Worm (Caenorhabditis elegans) whole organism, L1 larva: ENCODE data around the gene K09D9.14.
"Not testable (repeated sequence)": the region's sequence is repeated elsewhere in the genome, so short reads cannot be mapped to it uniquely, and the experiment has no call there.

Experiments
- efl-3 ChIP-seq: fragments of 200-800 bp; sonication (Bioruptor generic); optimal IDR thresholded peaks from 2 replicates; lab custom pipeline; 2018; ENCODE audit warnings: mild to moderate bottlenecking, missing genetic modification characterization, missing compliant biosample characterization
- elt-3 ChIP-seq, 6 experiments: fragments of 150-350 bp in 1 of 6; sonication (generic microtip); optimal IDR thresholded peaks; 2 replicates each; lab custom pipeline; 2017 to 2018; ENCODE audit warnings: missing biosample characterization in 6 of 6, missing genetic modification characterization in 6 of 6, inconsistent platforms in 1 of 6
- lin-13 ChIP-seq: fragments of 150-350 bp; optimal IDR thresholded peaks from 2 replicates; lab custom pipeline; 2014; ENCODE audit warnings: missing biosample characterization, missing genetic modification reagents, missing genetic modification characterization
- lin-35 ChIP-seq, 2 experiments: fragments of 150-350 bp; optimal IDR thresholded peaks; 2 replicates each; lab custom pipeline; 2014; ENCODE audit warnings: missing biosample characterization in 2 of 2, missing genetic modification characterization in 2 of 2, missing genetic modification reagents in 2 of 2
- lsy-2 ChIP-seq, 2 experiments: fragments of 150-350 bp; optimal IDR thresholded peaks; 2 replicates each; lab custom pipeline; 2014; ENCODE audit warnings: missing biosample characterization in 2 of 2, missing genetic modification characterization in 2 of 2
- mab-9 ChIP-seq: fragments of 200-800 bp; sonication (Bioruptor generic); IDR thresholded peaks from 2 replicates; pipeline ENCODE4 v1.3.6; 2022; ENCODE audit warnings: missing genetic modification reagents, missing genetic modification characterization, missing compliant biosample characterization
- mdl-1 ChIP-seq, 2 experiments: fragments of 150-350 bp; optimal IDR thresholded peaks; 2 replicates each; lab custom pipeline; 2014 to 2017; ENCODE audit warnings: missing biosample characterization in 2 of 2, missing genetic modification characterization in 2 of 2, inconsistent platforms in 1 of 2
- mep-1 ChIP-seq: fragments of 150-350 bp; optimal IDR thresholded peaks from 2 replicates; lab custom pipeline; 2014; ENCODE audit warnings: missing biosample characterization, missing genetic modification characterization
- nhr-11 ChIP-seq: fragments of 150-350 bp; optimal IDR thresholded peaks from 2 replicates; lab custom pipeline; 2014; ENCODE audit warnings: missing biosample characterization, missing genetic modification characterization
- nhr-237 ChIP-seq: fragments of 150-350 bp; optimal IDR thresholded peaks from 2 replicates; lab custom pipeline; 2014; ENCODE audit warnings: missing biosample characterization, missing genetic modification characterization
- nhr-77 ChIP-seq: fragments of 150-350 bp; optimal IDR thresholded peaks from 2 replicates; lab custom pipeline; 2014; ENCODE audit warnings: missing biosample characterization, missing genetic modification characterization
- zip-4 ChIP-seq: fragments of 200-800 bp; sonication (Bioruptor generic); optimal IDR thresholded peaks from 2 replicates; lab custom pipeline; 2018; ENCODE audit warnings: mild to moderate bottlenecking, missing genetic modification characterization, moderate library complexity, missing compliant biosample characterization
- ztf-11 ChIP-seq, 2 experiments: sonication (generic microtip); optimal IDR thresholded peaks; 2 replicates each; lab custom pipeline; 2016 to 2017; ENCODE audit warnings: missing genetic modification characterization in 2 of 2, missing biosample characterization in 1 of 2, missing compliant biosample characterization in 1 of 2

DNA sequence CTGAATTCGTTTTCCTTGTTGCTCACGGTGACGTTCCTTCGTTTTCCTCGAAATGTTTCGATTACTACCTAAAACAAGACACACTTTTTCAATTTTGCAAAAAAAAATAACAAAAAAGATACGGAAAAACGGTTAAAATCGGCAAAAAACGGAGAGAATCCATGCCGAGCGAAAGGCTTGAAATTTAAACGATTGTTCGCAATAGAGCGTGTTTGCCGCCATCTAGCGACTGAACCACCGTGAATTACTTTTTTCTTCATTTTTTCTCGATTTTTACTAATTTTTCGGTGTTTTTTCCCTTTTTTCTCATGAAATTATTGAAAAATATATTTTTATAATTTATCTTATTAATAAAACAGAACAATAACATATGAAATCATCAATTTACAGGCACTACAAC is 44.5 kb upstream of the K09D9.14 start:
- TF ChIP-seq nhr-77 (tag; lab: Kevin White, UChicago); zip-4; ztf-11 (tag; optimal IDR thresholded peaks at IDR 0.05; lab: Kevin White, UChicago); mab-9 (GFP tag; lab: Robert Waterston, UW); nhr-237; efl-3; lin-35 (GFP tag; optimal IDR thresholded peaks at IDR 0.05; lab: Kevin White, UChicago); nhr-11; mep-1 (tag; lab: Kevin White, UChicago); lin-13 (GFP tag; lab: Kevin White, UChicago); mdl-1 (tag; optimal IDR thresholded peaks at IDR 0.05; lab: Kevin White, UChicago); elt-3 (tag; optimal IDR thresholded peaks at IDR 0.05; lab: Kevin White, UChicago): not testable (repeated sequence)
- peak in 1 of 2 experiments; percentile 13 for TF ChIP-seq lsy-2 (tag; optimal IDR thresholded peaks at IDR 0.05; lab: Kevin White, UChicago)
